Worm (Caenorhabditis elegans) whole organism, mixed stage, embryonic: ENCODE data around the gene sdz-33.

Source experiments
- M03D4.4 ChIP-seq: sonication (generic microtip); optimal IDR thresholded peaks from 2 replicates; lab custom pipeline; 2017; ENCODE audit warnings: mild to moderate bottlenecking, missing genetic modification characterization, missing compliant biosample characterization
- bed-3 ChIP-seq: fragments of 200-800 bp; sonication (Bioruptor generic); optimal IDR thresholded peaks from 3 replicates; lab custom pipeline; 2018; ENCODE audit warnings: mild to moderate bottlenecking, missing genetic modification characterization, moderate library complexity, missing compliant biosample characterization
- blmp-1 ChIP-seq: fragments of 150-350 bp; optimal IDR thresholded peaks from 2 replicates; lab custom pipeline; 2014; ENCODE audit warnings: missing biosample characterization, missing genetic modification characterization
- ceh-39 ChIP-seq: fragments of 150-350 bp; optimal IDR thresholded peaks from 2 replicates; lab custom pipeline; 2014; ENCODE audit warnings: missing biosample characterization, missing genetic modification characterization
- ceh-43 ChIP-seq: fragments of 200-800 bp; sonication (Bioruptor generic); optimal IDR thresholded peaks from 2 replicates; lab custom pipeline; 2018; ENCODE audit warnings: mild to moderate bottlenecking, missing genetic modification characterization, moderate library complexity, missing compliant biosample characterization
- ceh-83 ChIP-seq: fragments of 200-800 bp; sonication (Bioruptor generic); optimal IDR thresholded peaks from 2 replicates; lab custom pipeline; 2018; ENCODE audit warnings: mild to moderate bottlenecking, missing genetic modification characterization, missing compliant biosample characterization
- ces-1 ChIP-seq: fragments of 150-350 bp; optimal IDR thresholded peaks from 2 replicates; lab custom pipeline; 2014; ENCODE audit warnings: missing biosample characterization, missing genetic modification reagents, missing genetic modification characterization
- cnd-1 ChIP-seq: fragments of 200-800 bp; sonication (Bioruptor generic); optimal IDR thresholded peaks from 2 replicates; lab custom pipeline; 2018; ENCODE audit warnings: mild to moderate bottlenecking, missing genetic modification characterization, missing compliant biosample characterization
- drap-1 ChIP-seq: fragments of 200-800 bp; sonication (Bioruptor generic); optimal IDR thresholded peaks from 3 replicates; lab custom pipeline; 2018; ENCODE audit warnings: mild to moderate bottlenecking, missing genetic modification characterization, missing compliant biosample characterization
- elt-1 ChIP-seq: sonication (generic microtip); optimal IDR thresholded peaks from 2 replicates; lab custom pipeline; 2017; ENCODE audit warnings: missing genetic modification characterization, mild to moderate bottlenecking, missing compliant biosample characterization, antibody characterized with exemption, moderate library complexity, borderline replicate concordance; ENCODE audit not compliant: insufficient read depth
- elt-3 ChIP-seq: fragments of 150-350 bp; optimal IDR thresholded peaks from 2 replicates; lab custom pipeline; 2014; ENCODE audit warnings: missing biosample characterization, missing genetic modification characterization
- flh-1 ChIP-seq: fragments of 200-800 bp; sonication (Bioruptor generic); optimal IDR thresholded peaks from 2 replicates; lab custom pipeline; 2018; ENCODE audit warnings: mild to moderate bottlenecking, missing genetic modification characterization, moderate library complexity, missing compliant biosample characterization
- ham-2 ChIP-seq: fragments of 200-800 bp; sonication (Bioruptor generic); optimal IDR thresholded peaks from 2 replicates; lab custom pipeline; 2018; ENCODE audit warnings: mild to moderate bottlenecking, missing genetic modification characterization, missing compliant biosample characterization
- hlh-1 ChIP-seq: fragments of 150-350 bp; optimal IDR thresholded peaks from 2 replicates; lab custom pipeline; 2014; ENCODE audit warnings: missing biosample characterization, missing genetic modification reagents, missing genetic modification characterization
- lin-13 ChIP-seq: fragments of 150-350 bp; optimal IDR thresholded peaks from 2 replicates; lab custom pipeline; 2014; ENCODE audit warnings: missing biosample characterization, missing genetic modification characterization
- lin-32 ChIP-seq: fragments of 200-800 bp; sonication (Bioruptor generic); optimal IDR thresholded peaks from 2 replicates; lab custom pipeline; 2018; ENCODE audit warnings: mild to moderate bottlenecking, missing genetic modification characterization, missing compliant biosample characterization
- lsy-2 ChIP-seq: fragments of 150-350 bp; optimal IDR thresholded peaks from 2 replicates; lab custom pipeline; 2014; ENCODE audit warnings: missing biosample characterization, missing genetic modification characterization
- mab-5 ChIP-seq: fragments of 150-350 bp; optimal IDR thresholded peaks from 2 replicates; lab custom pipeline; 2014; ENCODE audit warnings: missing biosample characterization, missing genetic modification characterization
- mep-1 ChIP-seq: fragments of 150-350 bp; optimal IDR thresholded peaks from 2 replicates; lab custom pipeline; 2017; ENCODE audit warnings: missing biosample characterization, missing genetic modification reagents, missing genetic modification characterization, inconsistent platforms
- mls-2 ChIP-seq: sonication (generic microtip); optimal IDR thresholded peaks from 2 replicates; lab custom pipeline; 2016; ENCODE audit warnings: mild to moderate bottlenecking, missing genetic modification characterization, moderate library complexity, missing compliant biosample characterization
- nhr-12 ChIP-seq: fragments of 150-350 bp; optimal IDR thresholded peaks from 2 replicates; lab custom pipeline; 2014; ENCODE audit warnings: missing biosample characterization, missing genetic modification characterization
- nhr-2 ChIP-seq: fragments of 150-350 bp; optimal IDR thresholded peaks from 2 replicates; lab custom pipeline; 2014; ENCODE audit warnings: missing biosample characterization, missing genetic modification characterization
- nhr-237 ChIP-seq: fragments of 150-350 bp; optimal IDR thresholded peaks from 2 replicates; lab custom pipeline; 2014; ENCODE audit warnings: missing biosample characterization, missing genetic modification characterization
- nhr-28 ChIP-seq: fragments of 150-350 bp; optimal IDR thresholded peaks from 2 replicates; lab custom pipeline; 2014; ENCODE audit warnings: missing biosample characterization, missing genetic modification characterization
- pha-4 ChIP-seq: fragments of 150-350 bp; optimal IDR thresholded peaks from 2 replicates; lab custom pipeline; 2018; ENCODE audit warnings: missing biosample characterization, missing genetic modification reagents, missing genetic modification characterization
- sem-2 ChIP-seq: fragments of 200-800 bp; sonication (Bioruptor generic); optimal IDR thresholded peaks from 2 replicates; lab custom pipeline; 2018; ENCODE audit warnings: mild to moderate bottlenecking, missing genetic modification characterization, missing compliant biosample characterization
- sptf-1 ChIP-seq: sonication (generic microtip); optimal IDR thresholded peaks from 2 replicates; lab custom pipeline; 2017; ENCODE audit warnings: mild to moderate bottlenecking, missing genetic modification characterization, moderate library complexity, missing compliant biosample characterization
- tbx-8 ChIP-seq: fragments of 200-800 bp; sonication (Bioruptor generic); optimal IDR thresholded peaks from 2 replicates; lab custom pipeline; 2018; ENCODE audit warnings: mild to moderate bottlenecking, missing genetic modification characterization, moderate library complexity, missing compliant biosample characterization
- unc-120 ChIP-seq: sonication (generic microtip); optimal IDR thresholded peaks from 2 replicates; lab custom pipeline; 2017; ENCODE audit warnings: missing genetic modification characterization, missing compliant biosample characterization; ENCODE audit not compliant: poor library complexity, severe bottlenecking
- unc-39 ChIP-seq: fragments of 150-350 bp; optimal IDR thresholded peaks from 2 replicates; lab custom pipeline; 2014; ENCODE audit warnings: missing biosample characterization, missing genetic modification characterization
- unc-62 ChIP-seq: fragments of 150-350 bp; optimal IDR thresholded peaks from 2 replicates; lab custom pipeline; 2014; ENCODE audit warnings: missing biosample characterization, missing genetic modification reagents, missing genetic modification characterization
- zip-8 ChIP-seq: fragments of 150-350 bp; optimal IDR thresholded peaks from 2 replicates; lab custom pipeline; 2014; ENCODE audit warnings: missing biosample characterization, missing genetic modification characterization
- ztf-11 ChIP-seq: fragments of 150-350 bp; optimal IDR thresholded peaks from 2 replicates; lab custom pipeline; 2014; ENCODE audit warnings: missing biosample characterization, missing genetic modification characterization

The sdz-33 gene

ce11 chrIII:11923586-11923985 is 16.3 kb downstream of the sdz-33 start, which contains the start of gene nft-1:
TSS of gene nft-1 (plus strand) at chrIII:11923886.
- TF ChIP-seq unc-39 (tag; lab: Kevin White, UChicago), result no peak
- TF ChIP-seq tbx-8 (GFP tag; lab: Kevin White, UChicago), result no peak
- TF ChIP-seq pha-4 (tag; lab: Kevin White, UChicago), result no peak
- TF ChIP-seq bed-3 (GFP tag; lab: Kevin White, UChicago), result no peak
- TF ChIP-seq ceh-43, result no peak
- TF ChIP-seq lin-13 (tag; lab: Kevin White, UChicago), result no peak
- TF ChIP-seq ham-2 (GFP tag; lab: Kevin White, UChicago), result no peak
- TF ChIP-seq M03D4.4 (tag; lab: Kevin White, UChicago), result no peak
- TF ChIP-seq lin-32, result no peak
- no peak for TF ChIP-seq lsy-2 (tag; lab: Kevin White, UChicago)

ce11 chrIII:11930899-11931298 is 23.6 kb downstream of the sdz-33 start:
- TF ChIP-seq unc-39 (tag; lab: Kevin White, UChicago), result no peak
- TF ChIP-seq ceh-39 (tag; lab: Kevin White, UChicago), result no peak
- no peak for TF ChIP-seq zip-8 (tag; lab: Kevin White, UChicago)
- TF ChIP-seq M03D4.4 (tag; lab: Kevin White, UChicago), result no peak
- TF ChIP-seq ces-1 (GFP tag; lab: Kevin White, UChicago), result no peak
- TF ChIP-seq ham-2 (GFP tag; lab: Kevin White, UChicago), result no peak
- no peak for TF ChIP-seq ztf-11 (tag; lab: Kevin White, UChicago)

ce11 chrIII:11931960-11932359 is 24.7 kb downstream of the sdz-33 start:
- TF ChIP-seq nhr-237, result no peak
- TF ChIP-seq sptf-1, result peak; percentile 20
- TF ChIP-seq ztf-11 (tag; lab: Kevin White, UChicago), result no peak
- TF ChIP-seq lin-32, result no peak
- TF ChIP-seq ceh-39 (tag; lab: Kevin White, UChicago), result no peak
- TF ChIP-seq ces-1 (GFP tag; lab: Kevin White, UChicago), result no peak
- no peak for TF ChIP-seq drap-1 (GFP tag; lab: Kevin White, UChicago)
- TF ChIP-seq bed-3 (GFP tag; lab: Kevin White, UChicago), result no peak

- TF ChIP-seq flh-1 (GFP tag; lab: Kevin White, UChicago), result no peak
- TF ChIP-seq lsy-2 (tag; lab: Kevin White, UChicago), result no peak
- no peak for TF ChIP-seq mls-2 (tag; lab: Kevin White, UChicago)
- no peak for TF ChIP-seq nhr-12
- no peak for TF ChIP-seq hlh-1 (tag; lab: Kevin White, UChicago)
- TF ChIP-seq tbx-8 (GFP tag; lab: Kevin White, UChicago), result no peak
- no peak for TF ChIP-seq sem-2 (GFP tag; lab: Kevin White, UChicago)
- no peak for TF ChIP-seq unc-39 (tag; lab: Kevin White, UChicago)
- no peak for TF ChIP-seq mab-5
- no peak for TF ChIP-seq nhr-28 (tag; lab: Kevin White, UChicago)
- TF ChIP-seq cnd-1 (tag; lab: Kevin White, UChicago), result no peak
- TF ChIP-seq ceh-83, result no peak
- TF ChIP-seq drap-1 (GFP tag; lab: Kevin White, UChicago), result no peak
- TF ChIP-seq nhr-237, result no peak
- no peak for TF ChIP-seq mep-1
- no peak for TF ChIP-seq ceh-39 (tag; lab: Kevin White, UChicago)
- no peak for TF ChIP-seq unc-120 (tag; lab: Kevin White, UChicago)
Measured at ce11 chrIII:11933539-11933938, 26.3 kb downstream of the sdz-33 start, which contains the start of gene dolk-1. TSS of gene dolk-1 (minus strand) at chrIII:11933639.

DNA sequence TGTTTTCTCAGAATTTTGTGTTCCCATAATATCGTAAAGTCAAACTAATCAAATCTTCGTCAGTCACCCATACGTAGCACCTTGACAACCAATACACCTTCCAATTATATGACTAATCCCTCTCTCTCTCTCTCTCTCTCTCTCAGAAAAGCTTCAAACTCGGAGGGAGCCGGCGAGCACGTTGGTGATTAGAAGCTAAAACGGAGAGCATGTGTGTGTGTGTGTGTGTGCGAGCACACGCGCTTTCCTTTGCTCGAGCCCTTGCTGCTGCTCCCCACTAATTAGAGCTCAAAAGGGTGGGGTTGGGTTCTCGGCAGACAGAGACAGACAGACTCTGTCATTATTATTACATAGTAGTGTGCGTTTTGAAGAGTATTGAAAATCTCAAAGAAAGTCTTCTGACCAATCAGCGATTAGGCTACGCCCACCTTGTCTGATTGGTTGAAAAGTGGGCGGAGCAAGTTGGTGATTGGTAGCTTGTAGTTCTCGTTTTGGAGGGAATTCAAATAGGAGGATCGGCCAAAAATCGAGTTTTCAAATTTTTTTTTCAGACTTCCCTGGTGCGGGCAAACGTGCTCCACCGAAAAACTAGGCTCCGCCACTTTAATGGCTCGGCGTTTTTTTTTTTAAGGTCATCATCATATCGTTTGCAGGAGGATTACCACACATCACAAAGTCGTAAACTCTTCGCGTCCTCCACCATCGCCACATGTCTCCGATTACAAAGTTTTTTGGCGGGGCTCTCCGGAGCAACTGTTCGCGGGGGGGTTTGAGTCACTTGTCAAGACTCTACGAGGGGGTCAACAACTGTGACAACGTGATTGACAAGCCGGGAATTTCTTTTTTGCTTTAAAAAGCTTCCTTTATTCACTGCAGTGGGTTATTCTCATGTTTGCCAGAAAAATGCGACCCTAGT is 28.0 kb downstream of the sdz-33 start:
- TF ChIP-seq unc-62 (peak; percentile 85), drap-1 (GFP tag; lab: Kevin White, UChicago) (no peak), hlh-1 (tag; lab: Kevin White, UChicago) (peak; percentile 99), tbx-8 (GFP tag; lab: Kevin White, UChicago) (no peak), lsy-2 (tag; lab: Kevin White, UChicago) (no peak), mep-1 (no peak), unc-39 (tag; lab: Kevin White, UChicago) (no peak), nhr-28 (tag; lab: Kevin White, UChicago) (no peak), ces-1 (GFP tag; lab: Kevin White, UChicago) (peak; percentile 14), M03D4.4 (tag; lab: Kevin White, UChicago) (no peak), ceh-83 (no peak), flh-1 (GFP tag; lab: Kevin White, UChicago) (no peak), mab-5 (no peak), mls-2 (tag; lab: Kevin White, UChicago) (no peak), sem-2 (GFP tag; lab: Kevin White, UChicago) (no peak), ceh-43 (no peak), unc-120 (tag; lab: Kevin White, UChicago) (no peak), elt-3 (tag; lab: Kevin White, UChicago) (no peak), lin-13 (tag; lab: Kevin White, UChicago) (no peak), sptf-1 (no peak), zip-8 (tag; lab: Kevin White, UChicago) (no peak), nhr-2 (tag; lab: Kevin White, UChicago) (no peak), nhr-237 (no peak), elt-1 (no peak), blmp-1 (tag; lab: Kevin White, UChicago) (no peak)
- TF ChIP-seq, all 35 proteins: peak for 3
